Worm (Caenorhabditis elegans) whole organism, early embryonic: Measurements from ENCODE around the gene Y11D7A.10.
A peak's percentile ranks its signal among the peaks of the same experiment; 100 is the strongest.

Source experiments
- B0310.2 ChIP-seq: sonication (generic microtip); optimal IDR thresholded peaks from 2 replicates; lab custom pipeline; 2016; ENCODE audit warnings: mild to moderate bottlenecking, missing genetic modification characterization, missing compliant biosample characterization
- F13C5.2 ChIP-seq: sonication (generic microtip); optimal IDR thresholded peaks from 2 replicates; lab custom pipeline; 2017; ENCODE audit warnings: mild to moderate bottlenecking, missing genetic modification characterization, inconsistent platforms, missing compliant biosample characterization
- aly-1 ChIP-seq: sonication (generic microtip); optimal IDR thresholded peaks from 2 replicates; lab custom pipeline; 2016; ENCODE audit warnings: missing genetic modification characterization, missing compliant biosample characterization
- ama-1 ChIP-seq: fragments of 150-350 bp; optimal IDR thresholded peaks from 2 replicates; lab custom pipeline; 2014
- ceh-13 ChIP-seq: fragments of 200-800 bp; sonication (Bioruptor generic); optimal IDR thresholded peaks from 2 replicates; lab custom pipeline; 2018; ENCODE audit warnings: mild to moderate bottlenecking, missing genetic modification characterization, missing compliant biosample characterization
- ceh-36 ChIP-seq: sonication (generic microtip); optimal IDR thresholded peaks from 2 replicates; lab custom pipeline; 2016; ENCODE audit warnings: missing genetic modification characterization, inconsistent platforms, missing compliant biosample characterization
- ets-7 ChIP-seq: sonication (generic microtip); optimal IDR thresholded peaks from 2 replicates; lab custom pipeline; 2016; ENCODE audit warnings: missing genotype, missing genetic modification characterization, missing compliant biosample characterization
- flt-1 ChIP-seq: fragments of 200-800 bp; sonication (Bioruptor generic); IDR thresholded peaks from 2 replicates; pipeline ENCODE4 v1.3.6; 2022; ENCODE audit warnings: missing genetic modification characterization, missing compliant biosample characterization
- hmbx-1 ChIP-seq: sonication (generic microtip); optimal IDR thresholded peaks from 2 replicates; lab custom pipeline; 2016; ENCODE audit warnings: mild to moderate bottlenecking, missing genetic modification characterization, missing compliant biosample characterization
- hmg-4 ChIP-seq: fragments of 200-800 bp; sonication (Bioruptor generic); optimal IDR thresholded peaks from 2 replicates; lab custom pipeline; 2018; ENCODE audit warnings: mild to moderate bottlenecking, missing genetic modification characterization, missing compliant biosample characterization
- hnd-1 ChIP-seq: sonication (generic microtip); optimal IDR thresholded peaks from 2 replicates; lab custom pipeline; 2016; ENCODE audit warnings: missing genetic modification characterization, missing compliant biosample characterization
- pes-1 ChIP-seq: fragments of 200-800 bp; sonication (Bioruptor generic); IDR thresholded peaks from 2 replicates; pipeline ENCODE4 v1.3.6; 2022; ENCODE audit warnings: missing genetic modification reagents, missing genetic modification characterization, missing compliant biosample characterization
- scrt-1 ChIP-seq: fragments of 200-800 bp; sonication (Bioruptor generic); IDR thresholded peaks from 2 replicates; pipeline ENCODE4 v1.3.6; 2022; ENCODE audit warnings: missing genetic modification characterization, missing compliant biosample characterization
- sea-1 ChIP-seq: fragments of 200-800 bp; sonication (Bioruptor generic); conservative IDR thresholded peaks from 2 replicates; pipeline ENCODE4 v1.3.6; 2022; ENCODE audit warnings: missing genetic modification characterization, missing compliant biosample characterization
- tbx-11 ChIP-seq: fragments of 200-800 bp; sonication (Bioruptor generic); IDR thresholded peaks from 2 replicates; pipeline ENCODE4 v1.3.6; 2022; ENCODE audit warnings: missing genetic modification characterization, missing compliant biosample characterization
- tbx-37 ChIP-seq: fragments of 200-800 bp; sonication (Bioruptor generic); conservative IDR thresholded peaks from 2 replicates; pipeline ENCODE4 v1.3.6; 2022; ENCODE audit warnings: missing genetic modification reagents, missing genetic modification characterization, missing compliant biosample characterization
- tra-4 ChIP-seq: sonication (generic microtip); optimal IDR thresholded peaks from 2 replicates; lab custom pipeline; 2017; ENCODE audit warnings: missing genetic modification characterization, missing compliant biosample characterization

The Y11D7A.10 gene

DNA sequence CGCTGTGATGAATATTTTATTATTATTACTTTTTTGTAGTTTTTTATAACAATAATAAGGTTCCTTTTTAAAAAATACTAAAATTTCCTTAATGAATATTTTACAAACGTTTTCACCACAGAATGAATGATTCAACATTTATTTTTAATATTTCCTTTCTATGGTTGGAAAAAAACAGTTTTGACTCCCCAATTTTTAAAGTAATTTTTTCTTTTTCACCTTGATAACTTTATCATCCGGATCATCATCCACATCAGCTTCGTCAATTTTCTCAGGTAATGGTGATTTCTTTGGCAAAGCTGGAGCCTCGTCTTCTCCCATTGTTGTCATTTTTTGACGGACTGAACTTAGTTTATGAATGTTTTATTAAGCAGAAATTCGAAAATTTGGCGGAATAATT, 15.9 kb downstream of the Y11D7A.10 start, which contains the start of gene rab-28:
Gene rab-28, minus strand, starts transcription at position 343 of the 400 bp plus-strand sequence.
- TF ChIP-seq hnd-1 (no peak), scrt-1 (GFP tag; lab: Robert Waterston, UW) (no peak)

DNA sequence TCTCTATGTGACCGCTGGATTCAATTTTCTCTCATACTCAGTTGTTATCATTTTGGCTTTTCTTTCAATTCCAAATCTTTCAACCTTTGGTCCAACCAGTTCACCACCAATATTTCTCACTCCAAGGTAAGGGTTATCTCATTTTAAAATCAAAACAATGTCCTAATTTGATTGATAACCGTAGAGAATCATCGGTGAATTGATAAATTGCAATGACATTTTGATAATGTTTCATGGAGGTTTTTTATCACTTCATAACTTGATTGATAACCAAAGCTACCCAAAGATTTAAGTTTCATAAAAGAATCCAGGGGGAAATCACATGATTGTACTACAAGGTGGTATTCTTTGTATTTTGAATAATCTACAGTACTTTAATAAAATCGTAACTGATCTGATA, 20.4 kb downstream of the Y11D7A.10 start:
- no peak for TF ChIP-seq ceh-36 (tag; lab: Kevin White, UChicago)
- TF ChIP-seq flt-1 (GFP tag; lab: Robert Waterston, UW), result no peak

DNA sequence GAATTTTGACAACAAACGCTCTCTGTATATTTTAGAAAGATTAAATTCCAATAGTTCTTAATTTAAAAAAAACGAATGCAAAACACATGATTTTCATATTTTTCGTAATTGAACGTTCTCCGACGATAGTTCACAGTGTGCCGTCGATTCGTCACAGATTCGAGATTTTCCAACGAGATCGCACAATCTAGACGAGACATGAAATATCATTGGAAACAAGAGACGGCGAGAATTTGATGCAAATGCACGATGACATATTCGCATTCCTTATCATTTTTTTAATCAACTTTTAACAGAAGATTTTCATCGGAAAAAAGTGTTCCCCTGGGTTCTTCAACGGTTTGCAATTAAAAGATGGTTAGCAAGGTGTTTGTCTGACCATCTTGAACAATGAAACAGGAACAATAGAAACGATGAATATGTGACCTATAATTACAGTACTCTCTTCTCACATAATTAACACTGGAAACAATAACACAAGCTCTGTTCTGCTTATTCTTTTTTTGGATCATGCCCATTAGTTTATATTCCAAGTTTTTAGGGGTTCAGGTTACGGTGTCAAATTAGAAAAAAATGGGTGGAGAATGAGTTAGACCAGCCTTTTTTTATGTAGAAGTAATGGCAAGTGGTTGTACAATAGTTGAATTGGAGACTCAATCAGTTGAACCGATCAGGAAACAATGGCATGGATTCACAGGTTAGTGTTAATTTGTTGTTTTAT, 27.0 kb downstream of the Y11D7A.10 start, which contains the start of gene Y11D7A.3:
Gene Y11D7A.3, plus strand, starts transcription at position 671 of the 721 bp plus-strand sequence.
- TF ChIP-seq hnd-1, result no peak
- TF ChIP-seq ama-1, result no peak
- TF ChIP-seq hmbx-1 (tag; lab: Kevin White, UChicago), result no peak
- no peak for TF ChIP-seq F13C5.2
- no peak for TF ChIP-seq ets-7
- TF ChIP-seq ceh-13 (GFP tag; lab: Kevin White, UChicago), result no peak
- no peak for TF ChIP-seq scrt-1 (GFP tag; lab: Robert Waterston, UW)
- no peak for TF ChIP-seq B0310.2 (tag; lab: Kevin White, UChicago)
- TF ChIP-seq hmg-4, result no peak
- no peak for TF ChIP-seq tbx-11 (GFP tag; lab: Robert Waterston, UW)

DNA sequence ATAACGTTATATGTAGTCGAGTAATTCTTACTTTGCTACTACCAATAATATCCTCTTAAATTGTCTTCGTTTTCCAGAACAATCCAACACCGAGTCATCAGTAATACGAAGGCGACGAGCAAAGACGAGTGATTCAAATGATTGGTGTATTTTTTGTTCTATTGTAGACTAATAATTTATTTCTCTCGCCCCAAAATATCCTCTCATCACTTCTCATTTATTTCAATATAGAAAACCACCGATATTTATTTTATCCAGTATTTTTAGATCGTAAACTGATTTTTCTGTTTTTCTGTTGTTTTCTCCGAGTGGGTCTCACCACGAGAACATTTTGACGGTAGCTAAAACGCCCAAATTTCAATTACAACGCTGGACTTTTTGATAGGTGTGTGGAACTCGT, 31.9 kb downstream of the Y11D7A.10 start:
- TF ChIP-seq ets-7 (no peak), sea-1 (GFP tag; lab: Robert Waterston, UW) (no peak), hmg-4 (no peak), flt-1 (GFP tag; lab: Robert Waterston, UW) (no peak)

DNA sequence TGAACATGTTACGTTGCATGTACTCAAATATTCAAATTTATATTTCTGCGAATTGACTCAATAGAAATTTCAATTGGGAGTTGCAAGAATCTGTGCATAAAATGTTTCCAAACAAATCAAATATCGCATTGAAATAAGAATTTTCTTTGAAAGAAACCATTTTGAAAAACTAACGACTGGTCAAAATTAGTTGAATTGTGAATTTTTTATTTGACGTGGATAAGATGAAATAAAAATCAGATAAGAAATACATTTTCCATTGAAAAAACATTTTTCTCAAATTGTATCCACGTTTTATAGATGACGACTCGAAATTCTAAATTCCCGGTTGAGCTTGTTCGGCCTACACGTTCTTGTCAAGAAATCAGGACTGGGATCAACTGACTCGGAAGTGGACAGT, 34.7 kb downstream of the Y11D7A.10 start, which contains the start of gene C46C2.3:
Gene C46C2.3, plus strand, starts transcription at position 301 of the 400 bp plus-strand sequence.
- TF ChIP-seq tbx-37 (GFP tag; lab: Robert Waterston, UW), result no peak
- TF ChIP-seq ceh-13 (GFP tag; lab: Kevin White, UChicago), result no peak
- no peak for TF ChIP-seq hmg-4
- no peak for TF ChIP-seq scrt-1 (GFP tag; lab: Robert Waterston, UW)
- no peak for TF ChIP-seq ama-1
- no peak for TF ChIP-seq ets-7
- TF ChIP-seq F13C5.2, result no peak
- TF ChIP-seq B0310.2 (tag; lab: Kevin White, UChicago), result no peak
- TF ChIP-seq aly-1 (tag; lab: Kevin White, UChicago), result no peak
- TF ChIP-seq hnd-1, result no peak
- no peak for TF ChIP-seq pes-1
- TF ChIP-seq flt-1 (GFP tag; lab: Robert Waterston, UW), result no peak
- no peak for TF ChIP-seq ceh-36 (tag; lab: Kevin White, UChicago)
- no peak for TF ChIP-seq sea-1 (GFP tag; lab: Robert Waterston, UW)

DNA sequence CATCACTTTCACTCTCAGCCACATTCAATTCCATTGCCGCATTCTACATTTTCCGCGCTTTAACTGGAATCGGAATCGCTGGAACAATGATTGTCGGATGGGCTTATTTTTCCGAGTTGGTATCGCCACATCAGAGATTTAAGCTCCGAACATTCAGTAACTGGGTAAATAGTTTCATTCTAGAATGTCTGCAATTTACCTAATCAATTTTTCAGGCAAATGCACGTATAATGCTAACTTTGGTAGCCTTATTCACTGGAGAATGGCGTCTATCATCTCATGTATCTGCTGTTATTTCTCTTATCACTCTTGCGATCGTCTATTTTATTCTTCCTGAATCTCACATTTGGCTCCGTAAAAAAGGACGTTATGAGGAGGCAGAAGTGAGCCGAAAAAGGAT, 41.2 kb downstream of the Y11D7A.10 start:
- TF ChIP-seq sea-1 (GFP tag; lab: Robert Waterston, UW) (no peak), flt-1 (GFP tag; lab: Robert Waterston, UW) (no peak), ceh-36 (tag; lab: Kevin White, UChicago) (no peak), ceh-13 (GFP tag; lab: Kevin White, UChicago) (no peak), hmbx-1 (tag; lab: Kevin White, UChicago) (no peak), tbx-37 (GFP tag; lab: Robert Waterston, UW) (no peak)

DNA sequence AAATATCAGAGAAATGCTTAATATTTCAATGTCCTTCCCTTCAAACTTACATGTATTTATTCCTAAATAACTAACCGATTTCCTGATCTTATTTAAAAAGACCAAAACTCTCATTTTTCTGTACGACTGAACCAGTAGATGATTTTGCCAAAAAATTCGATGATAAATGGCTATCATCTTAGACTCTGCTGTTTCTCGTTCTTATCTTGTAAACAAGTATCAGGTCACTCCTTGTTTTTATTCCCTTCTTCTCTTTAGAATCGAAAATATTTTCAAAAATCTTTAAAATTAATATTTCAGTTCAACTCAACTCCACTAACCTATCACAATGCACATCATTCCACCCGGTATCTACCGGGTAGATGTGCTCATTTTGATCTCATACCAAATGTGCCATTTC, 42.1 kb downstream of the Y11D7A.10 start, which contains the start of gene C46C2.2:
Gene C46C2.2, plus strand, starts transcription at position 301 of the 400 bp plus-strand sequence.
- TF ChIP-seq tbx-11 (GFP tag; lab: Robert Waterston, UW) (no peak), tbx-37 (GFP tag; lab: Robert Waterston, UW) (no peak), scrt-1 (GFP tag; lab: Robert Waterston, UW) (no peak), B0310.2 (tag; lab: Kevin White, UChicago) (no peak), hnd-1 (no peak), F13C5.2 (no peak), tra-4 (tag; lab: Kevin White, UChicago) (no peak), ceh-36 (tag; lab: Kevin White, UChicago) (no peak), flt-1 (GFP tag; lab: Robert Waterston, UW) (no peak), ceh-13 (GFP tag; lab: Kevin White, UChicago) (no peak), sea-1 (GFP tag; lab: Robert Waterston, UW) (no peak), ets-7 (no peak), aly-1 (tag; lab: Kevin White, UChicago) (no peak), ama-1 (no peak), pes-1 (no peak), hmbx-1 (tag; lab: Kevin White, UChicago) (no peak), hmg-4 (no peak)

DNA sequence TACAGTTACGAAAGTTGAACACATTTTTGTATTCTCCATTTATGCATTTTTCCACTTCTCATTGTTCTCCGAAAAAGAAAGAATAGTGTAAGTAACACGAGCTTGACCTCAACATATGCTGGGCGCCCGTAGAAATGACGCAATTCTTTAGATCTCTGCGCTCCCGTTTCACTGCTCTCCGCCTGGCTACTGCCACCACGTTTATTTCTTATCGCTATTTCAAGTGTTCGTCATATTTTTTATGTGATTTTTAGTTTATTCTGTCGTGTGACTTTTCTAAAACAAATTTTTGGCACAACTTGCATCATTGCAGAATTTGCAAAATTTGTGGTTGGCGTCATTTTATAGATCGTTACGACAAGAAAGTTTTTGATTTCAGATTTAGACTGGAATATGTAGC, 42.6 kb downstream of the Y11D7A.10 start:
- TF ChIP-seq B0310.2 (tag; lab: Kevin White, UChicago), result no peak

DNA sequence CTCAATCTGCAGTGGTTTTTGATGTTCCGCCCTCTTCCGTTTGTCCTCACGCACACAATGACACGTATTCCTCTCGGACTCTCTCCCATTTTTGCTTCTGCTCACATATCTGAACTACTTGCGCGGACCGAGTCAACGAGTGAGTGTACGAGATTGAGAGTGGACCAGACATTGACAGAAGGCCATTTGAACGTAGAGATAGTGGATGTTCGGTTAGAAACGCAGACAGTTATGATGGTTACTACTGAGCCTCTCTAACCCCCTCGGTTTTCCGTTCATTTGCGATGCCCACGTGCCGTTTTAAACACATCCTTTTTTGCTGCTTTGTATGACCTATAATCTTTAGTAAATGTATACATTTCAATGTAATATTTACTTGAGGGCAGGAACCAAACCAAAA, 43.1 kb downstream of the Y11D7A.10 start:
- TF ChIP-seq hmg-4 (peak; percentile 56), scrt-1 (GFP tag; lab: Robert Waterston, UW) (no peak), tbx-37 (GFP tag; lab: Robert Waterston, UW) (no peak), ets-7 (peak; percentile 11)
